Fruit fly (Drosophila melanogaster) whole organism, embryonic: ENCODE results near the gene Kap3.

Experiments
- Asciz ChIP-seq: fragments of 200-800 bp; sonication (Bioruptor generic); optimal IDR thresholded peaks from 2 replicates; lab custom pipeline; 2017; ENCODE audit warnings: missing biosample characterization, mild to moderate bottlenecking, missing genetic modification characterization, missing genetic modification reagents
- BEAF-32 ChIP-seq: fragments of 200-800 bp; sonication (Bioruptor generic); optimal IDR thresholded peaks from 3 replicates; lab custom pipeline; 2017; ENCODE audit warnings: missing biosample characterization, missing genetic modification characterization, mild to moderate bottlenecking, moderate library complexity, missing genetic modification reagents
- BtbVII ChIP-seq: fragments of 200-800 bp; sonication (Bioruptor generic); optimal IDR thresholded peaks from 3 replicates; lab custom pipeline; 2017; ENCODE audit warnings: missing biosample characterization, mild to moderate bottlenecking, missing genetic modification characterization
- CG1024 ChIP-seq: fragments of 200-800 bp; sonication (Bioruptor generic); IDR thresholded peaks from 2 replicates; pipeline ENCODE4 v1.3.6; 2022; ENCODE audit warnings: missing biosample characterization, missing genetic modification characterization
- CG1233 ChIP-seq: fragments of 200-800 bp; sonication (Bioruptor generic); optimal IDR thresholded peaks from 4 replicates; lab custom pipeline; 2018; ENCODE audit warnings: missing biosample characterization, mild to moderate bottlenecking, missing genetic modification characterization
- CG12659 ChIP-seq: fragments of 200-800 bp; sonication (Bioruptor generic); optimal IDR thresholded peaks from 3 replicates; lab custom pipeline; 2017; ENCODE audit warnings: mild to moderate bottlenecking, missing biosample characterization, missing genetic modification reagents, missing genetic modification characterization
- CG13624 ChIP-seq: fragments of 200-800 bp; sonication (Bioruptor generic); optimal IDR thresholded peaks from 2 replicates; lab custom pipeline; 2016; ENCODE audit warnings: missing biosample characterization, missing genetic modification characterization
- CG13894 ChIP-seq: fragments of 200-800 bp; sonication (Bioruptor generic); optimal IDR thresholded peaks from 3 replicates; lab custom pipeline; 2018; ENCODE audit warnings: missing biosample characterization, mild to moderate bottlenecking, missing genetic modification characterization, moderate library complexity
- CG14710 ChIP-seq: fragments of 200-800 bp; sonication (Bioruptor generic); optimal IDR thresholded peaks from 3 replicates; lab custom pipeline; 2019; ENCODE audit warnings: missing biosample characterization, mild to moderate bottlenecking, missing genetic modification characterization, moderate library complexity
- CG15269 ChIP-seq: fragments of 200-800 bp; sonication (Bioruptor generic); optimal IDR thresholded peaks from 2 replicates; lab custom pipeline; 2018; ENCODE audit warnings: missing biosample characterization, mild to moderate bottlenecking, missing genetic modification characterization, moderate library complexity
- CG15514 ChIP-seq: fragments of 200-800 bp; sonication (Bioruptor generic); optimal IDR thresholded peaks from 3 replicates; lab custom pipeline; 2017; ENCODE audit warnings: missing biosample characterization, missing genetic modification characterization, mild to moderate bottlenecking, moderate library complexity, missing genetic modification reagents
- CG17186 ChIP-seq: fragments of 200-800 bp; sonication (Bioruptor generic); optimal IDR thresholded peaks from 3 replicates; lab custom pipeline; 2017; ENCODE audit warnings: missing biosample characterization, missing genetic modification reagents, missing genetic modification characterization
- CG1832 ChIP-seq: fragments of 200-800 bp; sonication (Bioruptor generic); optimal IDR thresholded peaks from 2 replicates; lab custom pipeline; 2017; ENCODE audit warnings: missing biosample characterization, mild to moderate bottlenecking, missing genetic modification characterization, inconsistent platforms
- CG3065 ChIP-seq: fragments of 200-800 bp; sonication (Bioruptor generic); optimal IDR thresholded peaks from 2 replicates; lab custom pipeline; 2016; ENCODE audit warnings: missing biosample characterization, missing genetic modification characterization
- CG31365 ChIP-seq: fragments of 200-800 bp; sonication (Bioruptor generic); optimal IDR thresholded peaks from 2 replicates; lab custom pipeline; 2018; ENCODE audit warnings: missing biosample characterization, mild to moderate bottlenecking, missing genetic modification characterization
- CG34422 ChIP-seq: fragments of 200-800 bp; sonication (Bioruptor generic); IDR thresholded peaks from 3 replicates; pipeline ENCODE4 v1.3.6; 2022; ENCODE audit warnings: missing biosample characterization, missing genetic modification characterization
- CG4730 ChIP-seq: fragments of 200-800 bp; sonication (Bioruptor generic); IDR thresholded peaks from 2 replicates; pipeline ENCODE4 v1.3.6; 2022; ENCODE audit warnings: missing biosample characterization, missing genetic modification characterization
- CG6791 ChIP-seq: fragments of 200-800 bp; sonication (Bioruptor generic); IDR thresholded peaks from 3 replicates; pipeline ENCODE4 v1.3.6; 2022; ENCODE audit warnings: missing biosample characterization, missing genetic modification characterization; ENCODE audit not compliant: partially characterized antibody
- CG8281 ChIP-seq: fragments of 200-800 bp; sonication (Bioruptor generic); optimal IDR thresholded peaks from 2 replicates; lab custom pipeline; 2018; ENCODE audit warnings: missing biosample characterization, mild to moderate bottlenecking, missing genetic modification characterization, moderate library complexity
- CG8765 ChIP-seq: fragments of 200-800 bp; sonication (Bioruptor generic); IDR thresholded peaks from 2 replicates; pipeline ENCODE4 v1.3.6; 2022; ENCODE audit warnings: missing biosample characterization, missing genetic modification characterization
- CG9727 ChIP-seq: fragments of 200-800 bp; sonication (Bioruptor generic); optimal IDR thresholded peaks from 3 replicates; lab custom pipeline; 2017; ENCODE audit warnings: missing biosample characterization, mild to moderate bottlenecking, missing genetic modification characterization
- CG9817 ChIP-seq: fragments of 200-800 bp; sonication (Bioruptor generic); optimal IDR thresholded peaks from 2 replicates; lab custom pipeline; 2018; ENCODE audit warnings: missing biosample characterization, mild to moderate bottlenecking, missing genetic modification characterization, moderate library complexity
- CoRest ChIP-seq: fragments of 200-800 bp; sonication (Bioruptor generic); optimal IDR thresholded peaks from 3 replicates; lab custom pipeline; 2018; ENCODE audit warnings: missing biosample characterization, mild to moderate bottlenecking, missing genetic modification characterization, moderate library complexity
- D19A ChIP-seq: fragments of 200-800 bp; optimal IDR thresholded peaks from 3 replicates; lab custom pipeline; 2019; ENCODE audit warnings: missing biosample characterization, mild to moderate bottlenecking, missing genetic modification characterization, moderate library complexity
- Drgx ChIP-seq: fragments of 200-800 bp; sonication (Bioruptor generic); IDR thresholded peaks from 2 replicates; pipeline ENCODE4 v1.3.6; 2022; ENCODE audit warnings: missing biosample characterization, missing genetic modification characterization
- E2f1 ChIP-seq: fragments of 200-800 bp; sonication (Bioruptor generic); IDR thresholded peaks from 2 replicates; pipeline ENCODE4 v1.3.6; 2022; ENCODE audit warnings: missing biosample characterization, missing genetic modification characterization
- Mrtf ChIP-seq: fragments of 200-800 bp; sonication (Bioruptor generic); IDR thresholded peaks from 3 replicates; pipeline ENCODE4 v1.3.6; 2022; ENCODE audit warnings: missing biosample characterization, missing genetic modification characterization
- Myb ChIP-seq: fragments of 200-800 bp; sonication (Bioruptor generic); optimal IDR thresholded peaks from 2 replicates; lab custom pipeline; 2016; ENCODE audit warnings: missing biosample characterization, missing genetic modification characterization
- Neu2 ChIP-seq: fragments of 200-800 bp; sonication (Bioruptor generic); optimal IDR thresholded peaks from 3 replicates; lab custom pipeline; 2016; ENCODE audit warnings: missing biosample characterization, missing genetic modification characterization, borderline replicate concordance
- Oaz ChIP-seq: fragments of 200-800 bp; sonication (Bioruptor generic); IDR thresholded peaks from 2 replicates; pipeline ENCODE4 v1.3.6; 2022; ENCODE audit warnings: missing biosample characterization, missing genetic modification characterization
- ase ChIP-seq: fragments of 200-800 bp; sonication (Bioruptor generic); IDR thresholded peaks from 3 replicates; pipeline ENCODE4 v1.3.6; 2022; ENCODE audit warnings: missing biosample characterization, missing genetic modification characterization
- bigmax ChIP-seq: fragments of 200-800 bp; sonication (Bioruptor generic); optimal IDR thresholded peaks from 2 replicates; lab custom pipeline; 2018; ENCODE audit warnings: missing biosample characterization, mild to moderate bottlenecking, missing genetic modification characterization
- cad ChIP-seq: fragments of >200 bp; optimal IDR thresholded peaks from 2 replicates; lab custom pipeline; 2017; ENCODE audit warnings: missing biosample characterization, missing genetic modification characterization
- cato ChIP-seq: fragments of 200-800 bp; sonication (Bioruptor generic); optimal IDR thresholded peaks from 2 replicates; lab custom pipeline; 2016; ENCODE audit warnings: missing biosample characterization, missing genetic modification characterization, borderline replicate concordance
- cg ChIP-seq: fragments of 200-800 bp; sonication (Bioruptor generic); optimal IDR thresholded peaks from 3 replicates; lab custom pipeline; 2019; ENCODE audit warnings: missing biosample characterization, mild to moderate bottlenecking, missing genetic modification characterization, moderate library complexity
- ci ChIP-seq: fragments of 200-800 bp; sonication (Bioruptor generic); IDR thresholded peaks from 3 replicates; pipeline ENCODE4 v1.3.6; 2022; ENCODE audit warnings: missing biosample characterization, missing genetic modification characterization
- emc ChIP-seq: fragments of 200-800 bp; sonication (Bioruptor generic); optimal IDR thresholded peaks from 2 replicates; lab custom pipeline; 2016; ENCODE audit warnings: missing biosample characterization, missing genetic modification characterization
- fd96Cb ChIP-seq: fragments of 200-800 bp; sonication (Bioruptor generic); optimal IDR thresholded peaks from 2 replicates; lab custom pipeline; 2018; ENCODE audit warnings: missing biosample characterization, mild to moderate bottlenecking, missing genetic modification characterization, moderate library complexity
- gfzf ChIP-seq: fragments of 200-800 bp; sonication (Bioruptor generic); optimal IDR thresholded peaks from 2 replicates; lab custom pipeline; 2016; ENCODE audit warnings: missing biosample characterization, mild to moderate bottlenecking, missing genetic modification characterization, moderate library complexity
- grau ChIP-seq: fragments of 200-800 bp; optimal IDR thresholded peaks from 3 replicates; lab custom pipeline; 2019; ENCODE audit warnings: missing biosample characterization, mild to moderate bottlenecking, missing genetic modification characterization, moderate library complexity
- gt ChIP-seq: fragments of 200-800 bp; sonication (Bioruptor generic); IDR thresholded peaks from 2 replicates; pipeline ENCODE4 v1.3.6; 2022; ENCODE audit warnings: missing biosample characterization, missing genetic modification characterization
- jumu ChIP-seq: fragments of 200-800 bp; sonication (Bioruptor generic); optimal IDR thresholded peaks from 3 replicates; lab custom pipeline; 2016; ENCODE audit warnings: missing biosample characterization, missing genetic modification characterization
- kah ChIP-seq: fragments of 200-800 bp; sonication (Bioruptor generic); optimal IDR thresholded peaks from 2 replicates; lab custom pipeline; 2018; ENCODE audit warnings: missing biosample characterization, mild to moderate bottlenecking, missing genetic modification characterization
- lola ChIP-seq, 3 experiments: fragments of >200 bp in 2 of 3; fragments of 200-800 bp in 1 of 3; sonication (Bioruptor generic) in 1 of 3; optimal IDR thresholded peaks; 2 replicates each; lab custom pipeline; 2017 to 2019; ENCODE audit warnings: missing biosample characterization in 3 of 3, missing genetic modification characterization in 3 of 3, mild to moderate bottlenecking in 1 of 3, moderate library complexity in 1 of 3
- run ChIP-seq: fragments of 200-800 bp; sonication (Bioruptor generic); optimal IDR thresholded peaks from 3 replicates; lab custom pipeline; 2018; ENCODE audit warnings: missing biosample characterization, mild to moderate bottlenecking, missing genetic modification characterization
- scrt ChIP-seq: fragments of 200-800 bp; sonication (Bioruptor generic); optimal IDR thresholded peaks from 2 replicates; lab custom pipeline; 2018; ENCODE audit warnings: missing biosample characterization, mild to moderate bottlenecking, missing genetic modification characterization, moderate library complexity
- sd ChIP-seq: fragments of 200-800 bp; sonication (Bioruptor generic); optimal IDR thresholded peaks from 3 replicates; lab custom pipeline; 2018; ENCODE audit warnings: missing biosample characterization, mild to moderate bottlenecking, missing genetic modification characterization, moderate library complexity
- sens ChIP-seq: fragments of 200-800 bp; sonication (Bioruptor generic); peaks from one replicate; lab custom pipeline; 2016; ENCODE audit warnings: missing biosample characterization, missing genetic modification characterization
- sens-2 ChIP-seq: fragments of 200-800 bp; sonication (Bioruptor generic); IDR thresholded peaks from 2 replicates; pipeline ENCODE4 v1.3.6; 2022; ENCODE audit warnings: missing biosample characterization, missing genetic modification characterization
- twi ChIP-seq: fragments of 200-800 bp; optimal IDR thresholded peaks from 2 replicates; lab custom pipeline; 2019; ENCODE audit warnings: missing biosample characterization, mild to moderate bottlenecking, missing genetic modification characterization, moderate library complexity

Gene Kap3

DNA sequence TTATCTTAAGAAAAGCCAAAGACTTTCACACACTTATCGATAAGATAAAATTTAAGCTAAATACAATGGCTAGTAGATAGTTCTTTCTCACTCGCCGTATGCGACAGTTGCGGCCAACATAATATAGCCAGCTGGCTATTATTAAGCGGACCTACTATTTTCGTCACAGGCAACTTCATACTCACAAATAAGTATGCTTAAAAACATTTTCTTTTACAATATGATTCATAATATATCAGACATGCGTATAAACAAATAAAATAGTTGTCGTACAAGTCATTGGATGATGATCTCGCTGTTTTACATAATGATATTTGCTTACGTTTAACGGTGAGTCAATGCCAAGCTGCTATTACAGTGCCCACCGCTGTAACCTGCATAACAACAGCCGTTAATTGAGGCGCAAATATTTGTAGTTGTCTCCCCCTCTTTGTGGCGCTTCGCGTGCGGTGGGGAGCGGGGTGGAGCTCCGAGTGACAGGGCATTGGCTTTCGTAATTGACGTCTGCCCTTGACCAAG is 13.6 kb downstream of the Kap3 start (continued):
- peak; percentile 78 for TF ChIP-seq CG12659 (GFP tag; lab: Kevin White, UChicago)
- TF ChIP-seq CG14710, result peak; percentile 46
- TF ChIP-seq CG13894 (tag; lab: Kevin White, UChicago), result peak; percentile 39
- TF ChIP-seq gfzf (GFP tag; lab: Kevin White, UChicago), result no peak
- TF ChIP-seq scrt (GFP tag; lab: Kevin White, UChicago), result peak; percentile 56
- TF ChIP-seq D19A (tag; lab: Kevin White, UChicago), result peak; percentile 60
- peak; percentile 48; the same call in 1 of the 3 replicates for TF ChIP-seq Mrtf (GFP tag; lab: Robert Waterston, UW)
- TF ChIP-seq CG1832 (GFP tag; lab: Kevin White, UChicago), result no peak
- no peak for TF ChIP-seq cad
- peak; percentile 80 for TF ChIP-seq CG15269
- TF ChIP-seq sens (GFP tag; lab: Kevin White, UChicago), result peak; percentile 94
- TF ChIP-seq E2f1 (GFP tag; lab: Robert Waterston, UW), result peak; percentile 54
- peak; percentile 71 for TF ChIP-seq Asciz
- no peak for TF ChIP-seq CG4730 (GFP tag; lab: Robert Waterston, UW)
- TF ChIP-seq bigmax, result no peak
- peak; percentile 32 for TF ChIP-seq Myb (GFP tag; lab: Kevin White, UChicago)
- peak; percentile 50 for TF ChIP-seq CG1233 (GFP tag; lab: Kevin White, UChicago)
- no peak for TF ChIP-seq gt (GFP tag; lab: Robert Waterston, UW)
- TF ChIP-seq CG6791 (GFP tag; lab: Robert Waterston, UW), result no peak
- no peak for TF ChIP-seq Neu2 (GFP tag; lab: Kevin White, UChicago)
- peak; percentile 31 for TF ChIP-seq kah (GFP tag; lab: Kevin White, UChicago)
- TF ChIP-seq CG8281 (tag; lab: Kevin White, UChicago), result peak; percentile 26
- no peak for TF ChIP-seq CG8765 (GFP tag; lab: Robert Waterston, UW)
- no peak for TF ChIP-seq cg
- TF ChIP-seq twi, result peak; percentile 13
- TF ChIP-seq emc, result peak; percentile 8
- TF ChIP-seq CG9727, result peak; percentile 74
- peak; percentile 69; the same call in 2 of the 3 replicates for TF ChIP-seq ci (GFP tag; lab: Robert Waterston, UW)
- peak; percentile 38 for TF ChIP-seq CG17186
- peak; percentile 47 for TF ChIP-seq run
- TF ChIP-seq BEAF-32 (GFP tag; lab: Kevin White, UChicago), result no peak
- TF ChIP-seq Drgx, result peak; percentile 62
- peak; percentile 54 for TF ChIP-seq CG31365
- TF ChIP-seq jumu (GFP tag; lab: Kevin White, UChicago), result peak; percentile 55
- peak; percentile 17 for TF ChIP-seq cato (GFP tag; lab: Kevin White, UChicago)
- peak in 1 of 3 experiments; percentile 50 for TF ChIP-seq lola (GFP tag; optimal IDR thresholded peaks at IDR 0.05; lab: Kevin White, UChicago)
- peak; percentile 79 for TF ChIP-seq sd (tag; lab: Kevin White, UChicago)
- peak; percentile 80 for TF ChIP-seq CoRest (tag; lab: Kevin White, UChicago)
- no peak for TF ChIP-seq CG1024 (GFP tag; lab: Robert Waterston, UW)
- TF ChIP-seq CG13624, result peak; percentile 73
- peak; percentile 78 for TF ChIP-seq grau (tag; lab: Kevin White, UChicago)
- TF ChIP-seq CG34422, result peak; percentile 62
- peak; percentile 59 for TF ChIP-seq BtbVII (GFP tag; lab: Kevin White, UChicago)
- no peak for TF ChIP-seq CG3065 (GFP tag; lab: Kevin White, UChicago)
- TF ChIP-seq CG15514 (GFP tag; lab: Kevin White, UChicago), result peak; percentile 66
- TF ChIP-seq Oaz (GFP tag; lab: Robert Waterston, UW), result peak; percentile 40; the same call in 1 of the 2 replicates
- TF ChIP-seq fd96Cb (tag; lab: Kevin White, UChicago), result peak; percentile 65
- TF ChIP-seq sens-2 (GFP tag; lab: Robert Waterston, UW), result no peak
- TF ChIP-seq CG9817, result peak; percentile 69
- TF ChIP-seq ase (GFP tag; lab: Robert Waterston, UW), result no peak; the same call in 1 of the 3 replicates
